Worm (Caenorhabditis elegans) whole organism, young adult: Measurements from ENCODE around the gene rpoa-1.
A peak's percentile ranks its signal among the peaks of the same experiment; 100 is the strongest.
"Not testable (repeated sequence)": the region's sequence is repeated elsewhere in the genome, so short reads cannot be mapped to it uniquely, and the experiment has no call there.

ENCODE experiments used
- B0261.1 ChIP-seq: sonication (generic microtip); optimal IDR thresholded peaks from 2 replicates; lab custom pipeline; 2016; ENCODE audit warnings: mild to moderate bottlenecking, missing genetic modification characterization, moderate library complexity, missing compliant biosample characterization
- D2030.7 ChIP-seq: fragments of 200-800 bp; sonication (Bioruptor generic); IDR thresholded peaks from 2 replicates; pipeline ENCODE4 v1.3.6; 2022; ENCODE audit warnings: missing genetic modification reagents, missing genetic modification characterization, missing compliant biosample characterization
- F10E7.11 ChIP-seq: sonication (generic microtip); optimal IDR thresholded peaks from 2 replicates; lab custom pipeline; 2017; ENCODE audit warnings: mild to moderate bottlenecking, missing genetic modification characterization, moderate library complexity, missing compliant biosample characterization
- F33H1.4 ChIP-seq: fragments of 200-800 bp; sonication (Bioruptor generic); IDR thresholded peaks from 2 replicates; pipeline ENCODE4 v1.3.6; 2022; ENCODE audit warnings: missing genetic modification reagents, missing genetic modification characterization, missing compliant biosample characterization
- K11D2.4 ChIP-seq: fragments of 200-800 bp; sonication (Bioruptor generic); IDR thresholded peaks from 2 replicates; pipeline ENCODE4 v1.3.6; 2022; ENCODE audit warnings: missing genetic modification reagents, missing genetic modification characterization, missing compliant biosample characterization
- ZK185.1 ChIP-seq: sonication (generic microtip); optimal IDR thresholded peaks from 2 replicates; lab custom pipeline; 2016; ENCODE audit warnings: mild to moderate bottlenecking, missing genetic modification characterization, missing compliant biosample characterization; ENCODE audit not compliant: poor library complexity, severe bottlenecking
- attf-6 ChIP-seq: fragments of 200-800 bp; sonication (Bioruptor generic); IDR thresholded peaks from 2 replicates; pipeline ENCODE4 v1.3.6; 2022; ENCODE audit warnings: missing genetic modification reagents, missing genetic modification characterization, missing compliant biosample characterization
- cebp-2 ChIP-seq: fragments of 200-800 bp; sonication (Bioruptor generic); IDR thresholded peaks from 2 replicates; pipeline ENCODE4 v1.3.6; 2022; ENCODE audit warnings: missing genetic modification characterization, missing compliant biosample characterization
- dox-1 ChIP-seq: fragments of 200-800 bp; sonication (Bioruptor generic); IDR thresholded peaks from 2 replicates; pipeline ENCODE4 v1.3.6; 2022; ENCODE audit warnings: missing genetic modification reagents, missing genetic modification characterization, missing compliant biosample characterization
- egrh-3 ChIP-seq: fragments of 200-800 bp; sonication (Bioruptor generic); IDR thresholded peaks from 2 replicates; pipeline ENCODE4 v1.3.6; 2022; ENCODE audit warnings: missing genetic modification reagents, missing genetic modification characterization, missing compliant biosample characterization
- hmg-1.2 ChIP-seq: fragments of 200-800 bp; sonication (Bioruptor generic); IDR thresholded peaks from 2 replicates; pipeline ENCODE4 v1.3.6; 2022; ENCODE audit warnings: missing genetic modification reagents, missing genetic modification characterization, missing compliant biosample characterization
- hrde-1 ChIP-seq: sonication (generic microtip); optimal IDR thresholded peaks from 2 replicates; lab custom pipeline; 2016; ENCODE audit warnings: missing genetic modification characterization, mild to moderate bottlenecking, missing compliant biosample characterization, moderate library complexity, missing genotype, missing genetic modification reagents, borderline replicate concordance
- let-607 ChIP-seq, 2 experiments: fragments of 200-800 bp in 1 of 2; sonication (Bioruptor generic) in 1 of 2; sonication (generic microtip) in 1 of 2; optimal IDR thresholded peaks; 2 replicates each; lab custom pipeline; 2016 to 2018; ENCODE audit warnings: mild to moderate bottlenecking in 2 of 2, missing compliant biosample characterization in 2 of 2, missing genetic modification characterization in 2 of 2, moderate library complexity in 2 of 2, missing genotype in 1 of 2
- lin-26 ChIP-seq: fragments of 200-800 bp; sonication (Bioruptor generic); IDR thresholded peaks from 2 replicates; pipeline ENCODE4 v1.3.6; 2022; ENCODE audit warnings: missing genetic modification reagents, missing genetic modification characterization, missing compliant biosample characterization
- lin-40 ChIP-seq: sonication (generic microtip); optimal IDR thresholded peaks from 2 replicates; lab custom pipeline; 2016; ENCODE audit warnings: missing genetic modification characterization, mild to moderate bottlenecking, missing compliant biosample characterization, missing genotype, missing genetic modification reagents
- lin-54 ChIP-seq: fragments of 200-800 bp; sonication (Bioruptor generic); optimal IDR thresholded peaks from 2 replicates; lab custom pipeline; 2018; ENCODE audit warnings: mild to moderate bottlenecking, missing genetic modification characterization, missing compliant biosample characterization
- madf-3 ChIP-seq: fragments of 200-800 bp; sonication (Bioruptor generic); IDR thresholded peaks from 2 replicates; pipeline ENCODE4 v1.3.6; 2022; ENCODE audit warnings: missing genetic modification reagents, missing genetic modification characterization, missing compliant biosample characterization
- madf-6 ChIP-seq: fragments of 200-800 bp; sonication (Bioruptor generic); IDR thresholded peaks from 2 replicates; pipeline ENCODE4 v1.3.6; 2022; ENCODE audit warnings: missing genetic modification reagents, missing genetic modification characterization, missing compliant biosample characterization
- mes-4 ChIP-seq: sonication (generic microtip); optimal IDR thresholded peaks from 2 replicates; lab custom pipeline; 2016; ENCODE audit warnings: missing genotype, missing genetic modification characterization, missing compliant biosample characterization
- nfyb-1 ChIP-seq: fragments of 200-800 bp; sonication (Bioruptor generic); IDR thresholded peaks from 2 replicates; pipeline ENCODE4 v1.3.6; 2022; ENCODE audit warnings: missing genetic modification reagents, missing genetic modification characterization, missing compliant biosample characterization
- nhr-80 ChIP-seq: sonication (generic microtip); optimal IDR thresholded peaks from 2 replicates; lab custom pipeline; 2016; ENCODE audit warnings: missing genetic modification characterization, missing compliant biosample characterization
- pbrm-1 ChIP-seq: fragments of 200-800 bp; sonication (Bioruptor generic); IDR thresholded peaks from 2 replicates; pipeline ENCODE4 v1.3.6; 2022; ENCODE audit warnings: missing genetic modification reagents, missing genetic modification characterization, missing compliant biosample characterization
- pha-4 ChIP-seq: fragments of 150-350 bp; sonication (generic microtip); optimal IDR thresholded peaks from 2 replicates; lab custom pipeline; 2014; ENCODE audit warnings: missing biosample characterization, missing genetic modification reagents, missing genetic modification characterization
- rcor-1 ChIP-seq: fragments of 200-800 bp; sonication (Bioruptor generic); IDR thresholded peaks from 2 replicates; pipeline ENCODE4 v1.3.6; 2022; ENCODE audit warnings: missing genetic modification reagents, missing genetic modification characterization, missing compliant biosample characterization
- repo-1 ChIP-seq: sonication (generic microtip); optimal IDR thresholded peaks from 2 replicates; lab custom pipeline; 2017; ENCODE audit warnings: mild to moderate bottlenecking, missing genetic modification characterization, missing compliant biosample characterization
- rpc-1 ChIP-seq, 2 experiments: fragments of 150-350 bp in 1 of 2; sonication (generic microtip) in 1 of 2; optimal IDR thresholded peaks; 2 replicates each; lab custom pipeline; 2014 to 2018; ENCODE audit warnings: missing biosample characterization in 1 of 2, missing genetic modification characterization in 1 of 2, missing genetic modification reagents in 1 of 2, missing genotype in 1 of 2
- snpc-1.1 ChIP-seq: sonication (generic microtip); optimal IDR thresholded peaks from 2 replicates; lab custom pipeline; 2017; ENCODE audit warnings: missing genetic modification characterization, mild to moderate bottlenecking, missing compliant biosample characterization, antibody characterized with exemption, moderate library complexity, missing genotype, missing genetic modification reagents; ENCODE audit not compliant: insufficient read depth
- snpc-1.3 ChIP-seq: sonication (generic microtip); optimal IDR thresholded peaks from 2 replicates; lab custom pipeline; 2017; ENCODE audit warnings: missing genetic modification characterization, mild to moderate bottlenecking, missing compliant biosample characterization, antibody characterized with exemption, moderate library complexity, missing genotype, missing genetic modification reagents; ENCODE audit not compliant: insufficient read depth
- tbp1 ChIP-seq: fragments of 200-800 bp; sonication (Bioruptor generic); optimal IDR thresholded peaks from 2 replicates; lab custom pipeline; 2018; ENCODE audit warnings: mild to moderate bottlenecking, missing genetic modification characterization, missing compliant biosample characterization
- tbx-9 ChIP-seq: sonication (generic microtip); optimal IDR thresholded peaks from 2 replicates; lab custom pipeline; 2016; ENCODE audit warnings: borderline replicate concordance, missing genetic modification characterization, inconsistent platforms, missing compliant biosample characterization
- ztf-25 ChIP-seq: fragments of 200-800 bp; sonication (Bioruptor generic); IDR thresholded peaks from 2 replicates; pipeline ENCODE4 v1.3.6; 2022; ENCODE audit warnings: missing genetic modification reagents, missing genetic modification characterization, missing compliant biosample characterization

rpoa-1 gene

ce11 chrII:13664416-13664815 lies 30.2 kb downstream of the rpoa-1 start:
- TF ChIP-seq madf-3 (GFP tag; lab: Robert Waterston, UW) = no peak
- no peak for TF ChIP-seq egrh-3 (GFP tag; lab: Robert Waterston, UW)
- TF ChIP-seq F33H1.4 = no peak
- no peak for TF ChIP-seq ZK185.1 (tag; lab: Kevin White, UChicago)
- peak; percentile 19 for TF ChIP-seq lin-40 (tag; lab: Kevin White, UChicago)
- TF ChIP-seq nhr-80 (tag; lab: Kevin White, UChicago) = peak; percentile 43
- TF ChIP-seq hrde-1 (tag; lab: Kevin White, UChicago) = no peak

ce11 chrII:13661990-13662389 lies 32.6 kb downstream of the rpoa-1 start, which contains the start of gene C31C9.6:
C31C9.6 (minus strand) TSS chrII:13662090.
- not testable (repeated sequence) for TF ChIP-seq let-607 (tag; optimal IDR thresholded peaks at IDR 0.05; lab: Kevin White, UChicago); snpc-1.3; snpc-1.1 (tag; lab: Kevin White, UChicago)

- TF ChIP-seq nfyb-1 = peak; percentile 73
- TF ChIP-seq pbrm-1 (GFP tag; lab: Robert Waterston, UW) = peak; percentile 39; the same call in 1 of the 2 replicates
- 0 out of 2 replicates have a peak, but pooled peaks have one; percentile 64 for TF ChIP-seq cebp-2 (GFP tag; lab: Robert Waterston, UW)
- TF ChIP-seq attf-6 (GFP tag; lab: Robert Waterston, UW) = 0 out of 2 replicates have a peak, but pooled peaks have one; percentile 29
- TF ChIP-seq lin-26 (GFP tag; lab: Robert Waterston, UW) = peak; percentile 96
- TF ChIP-seq egrh-3 (GFP tag; lab: Robert Waterston, UW) = 0 out of 2 replicates have a peak, but pooled peaks have one; percentile 13
- TF ChIP-seq ztf-25 (GFP tag; lab: Robert Waterston, UW) = peak; percentile 71; the same call in 1 of the 2 replicates
- TF ChIP-seq hmg-1.2 (GFP tag; lab: Robert Waterston, UW) = peak; percentile 56
- TF ChIP-seq dox-1 (GFP tag; lab: Robert Waterston, UW) = peak; percentile 57
- peak; percentile 83 for TF ChIP-seq tbp1 (GFP tag; lab: Kevin White, UChicago)
- peak; percentile 32; the same call in 1 of the 2 replicates for TF ChIP-seq madf-6
- TF ChIP-seq B0261.1 (tag; lab: Kevin White, UChicago) = peak; percentile 50
- TF ChIP-seq rpc-1 (optimal IDR thresholded peaks at IDR 0.05; lab: Kevin White, UChicago) = peak; percentile 22
- TF ChIP-seq rpc-1 (tag; optimal IDR thresholded peaks at IDR 0.05; lab: Kevin White, UChicago) = peak; percentile 63
- TF ChIP-seq D2030.7 (GFP tag; lab: Robert Waterston, UW) = peak; percentile 64
Observed at ce11 chrII:13658424-13658823, 36.2 kb downstream of the rpoa-1 start.

- TF ChIP-seq lin-26 (GFP tag; lab: Robert Waterston, UW); mes-4; F33H1.4: not testable (repeated sequence)
Observed at ce11 chrII:13654723-13655122, 39.9 kb downstream of the rpoa-1 start, which contains the start of gene C31C9.9. C31C9.9 (plus strand) TSS chrII:13655023.

- TF ChIP-seq K11D2.4 (no peak), pha-4 (tag; lab: Kevin White, UChicago) (no peak), tbx-9 (tag; lab: Kevin White, UChicago) (no peak), lin-54 (GFP tag; lab: Kevin White, UChicago) (no peak), madf-3 (GFP tag; lab: Robert Waterston, UW) (no peak), hrde-1 (tag; lab: Kevin White, UChicago) (no peak), ztf-25 (GFP tag; lab: Robert Waterston, UW) (no peak), F10E7.11 (tag; lab: Kevin White, UChicago) (no peak), rcor-1 (GFP tag; lab: Robert Waterston, UW) (no peak), repo-1 (tag; lab: Kevin White, UChicago) (no peak)
Observed at ce11 chrII:13648230-13648629, 46.4 kb downstream of the rpoa-1 start, which contains the start of gene fbxa-169. fbxa-169 (plus strand) TSS chrII:13648530.
